Worm (Caenorhabditis elegans): Measurements from ENCODE around the gene mct-4.

ce11 chrX:4881310-4881709 is 48.2 kb downstream of the mct-4 start:
- no peak for TF ChIP-seq efl-1 (GFP tag; optimal IDR thresholded peaks at IDR 0.05)
- TF ChIP-seq T07F8.4 (tag; optimal IDR thresholded peaks at IDR 0.05), result no peak
- TF ChIP-seq egrh-3 (GFP tag; IDR thresholded peaks at IDR 0.05), result no peak
- no peak for TF ChIP-seq F37B4.10 (GFP tag; IDR thresholded peaks at IDR 0.05)
- no peak for TF ChIP-seq snpc-4 (GFP tag; optimal IDR thresholded peaks at IDR 0.05)
- TF ChIP-seq snpc-4 (tag; optimal IDR thresholded peaks at IDR 0.05), result no peak
- TF ChIP-seq nfya-2 (GFP tag; IDR thresholded peaks at IDR 0.05), result no peak
- TF ChIP-seq lin-54 (GFP tag; optimal IDR thresholded peaks at IDR 0.05), result no peak
- no peak for TF ChIP-seq ets-4 (GFP tag; optimal IDR thresholded peaks at IDR 0.05)
- no peak for TF ChIP-seq lsl-1 (GFP tag; optimal IDR thresholded peaks at IDR 0.05)
- TF ChIP-seq sdz-38 (tag; optimal IDR thresholded peaks at IDR 0.05), result no peak
- TF ChIP-seq F55B11.4 (tag; optimal IDR thresholded peaks at IDR 0.05; ENCODE audit: borderline replicate concordance, insufficient read depth), result no peak
- TF ChIP-seq snpc-1.3 (tag; optimal IDR thresholded peaks at IDR 0.05; ENCODE audit: insufficient read depth), result no peak

All from whole organism, young adult.